Worm (Caenorhabditis elegans) whole organism, L2 larva: ENCODE data around the gene C35D10.6.
A peak's percentile ranks its signal among the peaks of the same experiment; 100 is the strongest.

Experiments used
- egl-27 ChIP-seq: sonication (generic microtip); optimal IDR thresholded peaks from 3 replicates; lab custom pipeline; 2017; ENCODE audit warnings: missing biosample characterization, missing genetic modification reagents, missing genetic modification characterization
- fos-1 ChIP-seq: fragments of 150-350 bp; optimal IDR thresholded peaks from 2 replicates; lab custom pipeline; 2014; ENCODE audit warnings: missing biosample characterization, missing genetic modification characterization
- lin-11 ChIP-seq: fragments of 150-350 bp; sonication (generic microtip); optimal IDR thresholded peaks from 2 replicates; lab custom pipeline; 2014; ENCODE audit warnings: missing biosample characterization, missing genetic modification characterization, inconsistent platforms, mixed read lengths
- lsy-2 ChIP-seq, 2 experiments: fragments of 150-350 bp in 1 of 2; sonication (generic microtip) in 1 of 2; optimal IDR thresholded peaks; 2 replicates each; lab custom pipeline; 2014 to 2017; ENCODE audit warnings: missing biosample characterization in 2 of 2, missing genetic modification characterization in 2 of 2
- nhr-129 ChIP-seq: fragments of 150-350 bp; optimal IDR thresholded peaks from 2 replicates; lab custom pipeline; 2014; ENCODE audit warnings: missing biosample characterization, missing genetic modification characterization
- nhr-23 ChIP-seq: fragments of 150-350 bp; optimal IDR thresholded peaks from 2 replicates; lab custom pipeline; 2014; ENCODE audit warnings: missing biosample characterization, missing genetic modification reagents, missing genetic modification characterization
- sma-3 ChIP-seq: sonication (generic microtip); optimal IDR thresholded peaks from 2 replicates; lab custom pipeline; 2016; ENCODE audit warnings: missing genetic modification reagents, missing genetic modification characterization, missing compliant biosample characterization
- unc-55 ChIP-seq: fragments of 150-350 bp; sonication (generic microtip); optimal IDR thresholded peaks from 3 replicates; lab custom pipeline; 2014; ENCODE audit warnings: missing biosample characterization, missing genetic modification reagents, missing genetic modification characterization
- ztf-4 ChIP-seq: fragments of 150-350 bp; optimal IDR thresholded peaks from 2 replicates; lab custom pipeline; 2014; ENCODE audit warnings: missing biosample characterization, missing genetic modification characterization

DNA sequence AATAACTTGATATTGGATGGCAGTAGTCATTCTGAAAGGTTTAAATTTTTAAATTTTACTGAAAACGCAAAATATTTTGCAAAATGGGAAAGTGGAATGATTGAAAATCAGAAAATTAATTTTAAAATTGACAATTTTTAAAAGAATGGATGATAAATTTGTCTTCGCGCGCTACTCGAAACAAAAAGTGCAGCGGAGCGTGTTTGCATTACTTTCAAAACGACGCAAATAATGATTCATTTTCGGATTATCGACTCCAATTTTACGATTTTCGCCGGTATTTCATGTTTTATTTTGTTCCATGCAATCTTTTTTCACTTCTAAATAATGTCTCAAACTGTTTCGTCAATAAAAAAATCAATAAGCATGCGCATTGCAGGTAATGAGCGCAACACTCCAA is 19.1 kb downstream of the C35D10.6 start, which contains the start of the genes tost-1 and arx-6:
- TF ChIP-seq nhr-23 (tag; lab: Kevin White, UChicago) (no peak), lin-11 (no peak), ztf-4 (tag; lab: Kevin White, UChicago) (no peak), lsy-2 (tag; optimal IDR thresholded peaks at IDR 0.05; lab: Kevin White, UChicago) (peak in 1 of 2 experiments; percentile 70), sma-3 (peak; percentile 13), egl-27 (tag; lab: Kevin White, UChicago) (no peak), nhr-129 (peak; percentile 54), unc-55 (GFP tag; lab: Kevin White, UChicago) (peak; percentile 71), fos-1 (tag; lab: Kevin White, UChicago) (peak; percentile 68)
